Worm (Caenorhabditis elegans): ENCODE data around the gene F37B12.3.
A peak's percentile ranks its signal among the peaks of the same experiment; 100 is the strongest.

Gene F37B12.3

DNA sequence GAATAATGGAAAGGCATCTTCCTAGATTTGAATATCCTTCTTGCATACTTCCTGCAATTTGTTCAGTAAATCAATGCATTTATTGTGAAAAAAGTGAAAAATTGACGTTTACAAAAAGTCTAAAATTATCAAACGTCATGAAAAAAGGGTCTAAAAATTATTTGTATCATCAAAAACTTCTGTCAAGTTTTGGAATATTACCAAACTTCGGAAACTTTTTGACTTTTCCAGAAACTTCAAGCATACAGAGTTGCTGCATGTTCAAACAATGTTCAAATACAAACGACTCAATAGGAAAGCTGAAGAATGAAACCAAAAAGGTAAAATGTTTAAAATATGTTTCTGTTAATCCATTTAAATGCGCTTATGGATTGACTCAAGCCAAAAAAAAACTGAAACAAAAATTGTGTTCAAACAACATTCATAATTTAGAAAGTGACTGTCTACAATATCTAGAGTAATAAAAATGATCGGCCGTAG lies 39.4 kb downstream of the F37B12.3 start, which contains the start of gene F44G4.6:
Gene F44G4.6, minus strand, starts transcription at position 51 of the 480 bp plus-strand sequence.
- TF ChIP-seq unc-62 (GFP tag; optimal IDR thresholded peaks at IDR 0.05) (no peak), C17E4.6 (GFP tag; IDR thresholded peaks at IDR 0.05) (no peak)

DNA sequence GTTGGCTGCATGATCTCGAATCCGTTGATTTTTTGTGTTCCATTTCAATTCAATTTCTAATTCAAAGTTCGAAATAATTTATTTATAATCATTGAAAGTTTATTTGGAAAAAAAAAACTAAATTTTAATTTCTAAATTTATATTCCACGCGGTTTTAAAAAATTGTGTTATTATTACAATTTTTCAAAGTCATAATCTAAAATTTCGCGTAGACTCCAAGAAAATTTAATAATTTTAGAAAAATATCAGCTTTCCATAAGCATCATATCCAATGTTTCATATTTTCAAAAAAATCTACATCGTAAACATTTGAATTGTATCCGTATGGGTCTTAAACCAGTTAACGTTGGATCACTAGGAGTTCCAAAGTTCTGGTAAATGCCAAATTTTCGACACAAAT lies 40.9 kb downstream of the F37B12.3 start, which contains the start of gene F44G4.5:
Gene F44G4.5, minus strand, starts transcription at position 101 of the 400 bp plus-strand sequence.
- no peak for TF ChIP-seq nfya-2 (GFP tag; IDR thresholded peaks at IDR 0.05)
- TF ChIP-seq madf-6 (GFP tag; IDR thresholded peaks at IDR 0.05), result no peak
- TF ChIP-seq efl-1 (GFP tag; optimal IDR thresholded peaks at IDR 0.05), result no peak
- no peak for TF ChIP-seq F23B12.7 (tag; optimal IDR thresholded peaks at IDR 0.05; ENCODE audit: insufficient read depth)
- TF ChIP-seq F33H1.4 (GFP tag; IDR thresholded peaks at IDR 0.05), result no peak
- TF ChIP-seq attf-3 (GFP tag; conservative IDR thresholded peaks at IDR 0.05), result no peak
- no peak for TF ChIP-seq cebp-1 (GFP tag; IDR thresholded peaks at IDR 0.05)
- no peak for TF ChIP-seq cebp-1 (tag; optimal IDR thresholded peaks at IDR 0.05)
- no peak for TF ChIP-seq repo-1 (tag; optimal IDR thresholded peaks at IDR 0.05)
- no peak for TF ChIP-seq ztf-25 (GFP tag; IDR thresholded peaks at IDR 0.05)
- no peak for TF ChIP-seq ceh-58 (GFP tag; IDR thresholded peaks at IDR 0.05)
- TF ChIP-seq ets-4 (GFP tag; optimal IDR thresholded peaks at IDR 0.05), result no peak
- no peak for TF ChIP-seq zim-3 (tag; optimal IDR thresholded peaks at IDR 0.05)
- no peak for TF ChIP-seq nhr-80 (tag; optimal IDR thresholded peaks at IDR 0.05)
- no peak for TF ChIP-seq Y56A3A.18 (GFP tag; IDR thresholded peaks at IDR 0.05)
- TF ChIP-seq F37B4.10 (GFP tag; IDR thresholded peaks at IDR 0.05), result no peak
- no peak for TF ChIP-seq sptf-2 (GFP tag; optimal IDR thresholded peaks at IDR 0.05)
- TF ChIP-seq nfyb-1 (GFP tag; IDR thresholded peaks at IDR 0.05), result no peak
- TF ChIP-seq tbp1 (GFP tag; optimal IDR thresholded peaks at IDR 0.05), result no peak

ce11 chrII:8997479-8997878 lies 43.7 kb downstream of the F37B12.3 start, which contains the start of the genes F44G4.3 and tdp-1:
Gene F44G4.3, minus strand, starts transcription at chrII:8997662.
Gene tdp-1, plus strand, starts transcription at chrII:8997825.
- TF ChIP-seq attf-6 (GFP tag; IDR thresholded peaks at IDR 0.05), result no peak
- TF ChIP-seq attf-5 (GFP tag; optimal IDR thresholded peaks at IDR 0.05), result peak; percentile 2
- no peak for TF ChIP-seq aptf-2 (GFP tag; conservative IDR thresholded peaks at IDR 0.05)
- no peak for TF ChIP-seq B0019.2 (GFP tag; conservative IDR thresholded peaks at IDR 0.05)
- peak; percentile 69 for TF ChIP-seq lsl-1 (GFP tag; optimal IDR thresholded peaks at IDR 0.05)
- no peak for TF ChIP-seq madf-8 (GFP tag; conservative IDR thresholded peaks at IDR 0.05)

DNA sequence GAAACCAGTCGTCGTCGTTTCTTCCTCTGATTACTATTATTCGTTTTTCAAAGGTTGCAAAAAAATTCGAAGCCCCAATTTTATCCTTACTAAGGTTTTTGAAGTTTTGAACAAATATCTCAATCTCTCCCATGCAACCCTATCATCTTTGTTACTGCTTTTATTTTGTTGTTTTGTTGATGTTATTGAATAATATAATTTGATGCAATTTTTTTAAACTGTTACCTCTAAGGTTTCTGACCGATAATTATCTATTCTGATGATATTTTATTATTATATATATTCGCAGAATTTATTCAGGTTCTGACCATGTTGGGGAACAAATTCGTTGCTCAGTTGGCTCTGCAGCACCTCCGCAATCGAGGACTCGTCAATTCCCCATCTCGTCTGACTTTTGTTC lies 45.1 kb downstream of the F37B12.3 start, which contains the start of gene ndub-2:
Gene ndub-2, plus strand, starts transcription at position 301 of the 400 bp plus-strand sequence.
- TF ChIP-seq dpff-1 (tag; optimal IDR thresholded peaks at IDR 0.05), result no peak
- no peak for TF ChIP-seq unc-130 (GFP tag; optimal IDR thresholded peaks at IDR 0.05)
- TF ChIP-seq C06A6.2 (GFP tag; conservative IDR thresholded peaks at IDR 0.05), result no peak
- TF ChIP-seq hmg-1.2 (GFP tag; IDR thresholded peaks at IDR 0.05), result no peak

ce11 chrII:8994336-8994735 lies 46.9 kb downstream of the F37B12.3 start, which contains the start of gene F44G4.1:
Gene F44G4.1, plus strand, starts transcription at chrII:8994636.
- TF ChIP-seq nfya-2 (GFP tag; IDR thresholded peaks at IDR 0.05) (no peak), nhr-80 (tag; optimal IDR thresholded peaks at IDR 0.05) (no peak), egl-44 (GFP tag; IDR thresholded peaks at IDR 0.05) (no peak), ekl-4 (GFP tag; IDR thresholded peaks at IDR 0.05) (no peak), D2030.7 (GFP tag; IDR thresholded peaks at IDR 0.05) (no peak), F10E7.11 (tag; optimal IDR thresholded peaks at IDR 0.05) (no peak), lir-1 (GFP tag; conservative IDR thresholded peaks at IDR 0.05) (no peak), Y53G8AR.9 (GFP tag; conservative IDR thresholded peaks at IDR 0.05) (peak; percentile 48; the same call in 1 of the 2 replicates), B0261.1 (tag; optimal IDR thresholded peaks at IDR 0.05) (no peak)
